Fruit fly (Drosophila melanogaster) whole organism, embryonic: ENCODE measurements around the gene fz.

Experiments used
- Abd-B ChIP-seq: fragments of 200-800 bp; sonication (Bioruptor generic); optimal IDR thresholded peaks from 2 replicates; lab custom pipeline; 2018; ENCODE audit warnings: missing biosample characterization, mild to moderate bottlenecking, missing genetic modification characterization, moderate library complexity
- Atf6 ChIP-seq: fragments of 200-800 bp; sonication (Bioruptor generic); IDR thresholded peaks from 2 replicates; pipeline ENCODE4 v1.3.6; 2022; ENCODE audit warnings: missing biosample characterization, missing genetic modification characterization
- B-H1 ChIP-seq: fragments of 200-800 bp; sonication (Bioruptor generic); IDR thresholded peaks from 3 replicates; pipeline ENCODE4 v1.3.6; 2022; ENCODE audit warnings: missing biosample characterization, missing genetic modification characterization
- B-H2 ChIP-seq: fragments of 200-800 bp; sonication (Bioruptor generic); optimal IDR thresholded peaks from 2 replicates; lab custom pipeline; 2018; ENCODE audit warnings: missing biosample characterization, mild to moderate bottlenecking, missing genetic modification characterization
- C15 ChIP-seq: fragments of 200-800 bp; sonication (Bioruptor generic); IDR thresholded peaks from 3 replicates; pipeline ENCODE4 v1.3.6; 2022; ENCODE audit warnings: missing biosample characterization, missing genetic modification characterization
- CG1024 ChIP-seq: fragments of 200-800 bp; sonication (Bioruptor generic); IDR thresholded peaks from 2 replicates; pipeline ENCODE4 v1.3.6; 2022; ENCODE audit warnings: missing biosample characterization, missing genetic modification characterization
- CG15514 ChIP-seq: fragments of 200-800 bp; sonication (Bioruptor generic); optimal IDR thresholded peaks from 3 replicates; lab custom pipeline; 2017; ENCODE audit warnings: missing biosample characterization, missing genetic modification characterization, mild to moderate bottlenecking, moderate library complexity, missing genetic modification reagents
- CG18011 ChIP-seq: fragments of 200-800 bp; sonication (Bioruptor generic); optimal IDR thresholded peaks from 2 replicates; lab custom pipeline; 2017; ENCODE audit warnings: missing biosample characterization, missing genetic modification characterization, mild to moderate bottlenecking, moderate library complexity, missing genotype
- CG18476 ChIP-seq: fragments of 200-800 bp; sonication (Bioruptor generic); optimal IDR thresholded peaks from 2 replicates; lab custom pipeline; 2016; ENCODE audit warnings: missing biosample characterization, mild to moderate bottlenecking, missing genetic modification characterization
- CG2116 ChIP-seq: fragments of 200-800 bp; sonication (Bioruptor generic); optimal IDR thresholded peaks from 3 replicates; lab custom pipeline; 2018; ENCODE audit warnings: missing biosample characterization, mild to moderate bottlenecking, missing genetic modification characterization
- CG30431 ChIP-seq: fragments of 200-800 bp; sonication (Bioruptor generic); optimal IDR thresholded peaks from 2 replicates; lab custom pipeline; 2017; ENCODE audit warnings: missing biosample characterization, missing genetic modification characterization
- CG31365 ChIP-seq: fragments of 200-800 bp; sonication (Bioruptor generic); optimal IDR thresholded peaks from 2 replicates; lab custom pipeline; 2018; ENCODE audit warnings: missing biosample characterization, mild to moderate bottlenecking, missing genetic modification characterization
- CG42726 ChIP-seq: fragments of 200-800 bp; sonication (Bioruptor generic); IDR thresholded peaks from 2 replicates; pipeline ENCODE4 v1.3.6; 2022; ENCODE audit warnings: missing biosample characterization, missing genetic modification characterization; ENCODE audit not compliant: partially characterized antibody
- CG4328 ChIP-seq: fragments of 200-800 bp; sonication (Bioruptor generic); optimal IDR thresholded peaks from 3 replicates; lab custom pipeline; 2017; ENCODE audit warnings: missing biosample characterization, missing genetic modification reagents, missing genetic modification characterization
- CG4360 ChIP-seq: fragments of 200-800 bp; sonication (Bioruptor generic); IDR thresholded peaks from 2 replicates; pipeline ENCODE4 v1.3.6; 2022; ENCODE audit warnings: missing biosample characterization, missing genetic modification characterization
- CG4730 ChIP-seq: fragments of 200-800 bp; sonication (Bioruptor generic); IDR thresholded peaks from 2 replicates; pipeline ENCODE4 v1.3.6; 2022; ENCODE audit warnings: missing biosample characterization, missing genetic modification characterization
- CG5180 ChIP-seq: fragments of 200-800 bp; sonication (Bioruptor generic); optimal IDR thresholded peaks from 3 replicates; lab custom pipeline; 2017; ENCODE audit warnings: missing biosample characterization, missing genetic modification characterization, mild to moderate bottlenecking, moderate library complexity, missing genetic modification reagents
- CG6683 ChIP-seq: fragments of 200-800 bp; sonication (Bioruptor generic); optimal IDR thresholded peaks from 2 replicates; lab custom pipeline; 2017; ENCODE audit warnings: missing biosample characterization, mild to moderate bottlenecking, missing genetic modification characterization, missing genetic modification reagents
- CG6791 ChIP-seq: fragments of 200-800 bp; sonication (Bioruptor generic); IDR thresholded peaks from 3 replicates; pipeline ENCODE4 v1.3.6; 2022; ENCODE audit warnings: missing biosample characterization, missing genetic modification characterization; ENCODE audit not compliant: partially characterized antibody
- CG7928 ChIP-seq: fragments of 200-800 bp; sonication (Bioruptor generic); optimal IDR thresholded peaks from 2 replicates; lab custom pipeline; 2017; ENCODE audit warnings: missing biosample characterization, mild to moderate bottlenecking, missing genetic modification characterization
- CG8359 ChIP-seq: fragments of 200-800 bp; sonication (Bioruptor generic); optimal IDR thresholded peaks from 2 replicates; lab custom pipeline; 2017; ENCODE audit warnings: missing biosample characterization, mild to moderate bottlenecking, missing genetic modification characterization, borderline replicate concordance
- Dek ChIP-seq: fragments of 200-800 bp; sonication (Bioruptor generic); optimal IDR thresholded peaks from 3 replicates; lab custom pipeline; 2019; ENCODE audit warnings: missing biosample characterization, mild to moderate bottlenecking, missing genetic modification characterization, moderate library complexity
- Dip2 ChIP-seq: fragments of 200-800 bp; sonication (Bioruptor generic); IDR thresholded peaks from 2 replicates; pipeline ENCODE4 v1.3.6; 2022; ENCODE audit warnings: missing biosample characterization, missing genetic modification characterization
- Dip3 ChIP-seq: fragments of 200-800 bp; sonication (Bioruptor generic); optimal IDR thresholded peaks from 3 replicates; lab custom pipeline; 2016; ENCODE audit warnings: missing biosample characterization, missing genetic modification characterization
- Dll ChIP-seq: fragments of 200-800 bp; sonication (Bioruptor generic); IDR thresholded peaks from 4 replicates; pipeline ENCODE4 v1.3.6; 2022; ENCODE audit warnings: missing biosample characterization, missing genetic modification characterization; ENCODE audit not compliant: partially characterized antibody
- Elba2 ChIP-seq: fragments of 200-800 bp; sonication (Bioruptor generic); optimal IDR thresholded peaks from 3 replicates; lab custom pipeline; 2016; ENCODE audit warnings: missing biosample characterization, missing genetic modification characterization
- H15 ChIP-seq: fragments of 200-800 bp; sonication (Bioruptor generic); IDR thresholded peaks from 3 replicates; pipeline ENCODE4 v1.3.6; 2022; ENCODE audit warnings: missing biosample characterization, missing genetic modification characterization
- HLH54F ChIP-seq: fragments of 200-800 bp; sonication (Bioruptor generic); optimal IDR thresholded peaks from 3 replicates; lab custom pipeline; 2016; ENCODE audit warnings: missing biosample characterization, missing genetic modification characterization
- Lhr ChIP-seq: fragments of 200-800 bp; sonication (Bioruptor generic); optimal IDR thresholded peaks from 3 replicates; lab custom pipeline; 2017; ENCODE audit warnings: mild to moderate bottlenecking, missing biosample characterization, missing genetic modification reagents, missing genetic modification characterization
- MTF-1 ChIP-seq: fragments of 200-800 bp; sonication (Bioruptor generic); optimal IDR thresholded peaks from 2 replicates; lab custom pipeline; 2018; ENCODE audit warnings: missing biosample characterization, mild to moderate bottlenecking, missing genetic modification characterization, borderline replicate concordance
- Mrtf ChIP-seq: fragments of 200-800 bp; sonication (Bioruptor generic); IDR thresholded peaks from 3 replicates; pipeline ENCODE4 v1.3.6; 2022; ENCODE audit warnings: missing biosample characterization, missing genetic modification characterization
- Nf-YC ChIP-seq: fragments of 200-800 bp; optimal IDR thresholded peaks from 3 replicates; lab custom pipeline; 2019; ENCODE audit warnings: missing biosample characterization, mild to moderate bottlenecking, missing genetic modification characterization, moderate library complexity
- Sin3A ChIP-seq: fragments of >200 bp; optimal IDR thresholded peaks from 2 replicates; lab custom pipeline; 2018
- ara ChIP-seq: fragments of 200-800 bp; sonication (Bioruptor generic); IDR thresholded peaks from 2 replicates; pipeline ENCODE4 v1.3.6; 2022; ENCODE audit warnings: missing biosample characterization, missing genetic modification characterization
- cato ChIP-seq: fragments of 200-800 bp; sonication (Bioruptor generic); optimal IDR thresholded peaks from 2 replicates; lab custom pipeline; 2016; ENCODE audit warnings: missing biosample characterization, missing genetic modification characterization, borderline replicate concordance
- ci ChIP-seq: fragments of 200-800 bp; sonication (Bioruptor generic); IDR thresholded peaks from 3 replicates; pipeline ENCODE4 v1.3.6; 2022; ENCODE audit warnings: missing biosample characterization, missing genetic modification characterization
- dmrt99B ChIP-seq: fragments of 200-800 bp; sonication (Bioruptor generic); optimal IDR thresholded peaks from 2 replicates; lab custom pipeline; 2018; ENCODE audit warnings: missing biosample characterization, mild to moderate bottlenecking, missing genetic modification characterization, moderate library complexity
- fd64A ChIP-seq: fragments of 200-800 bp; sonication (Bioruptor generic); optimal IDR thresholded peaks from 3 replicates; lab custom pipeline; 2018; ENCODE audit warnings: missing biosample characterization, mild to moderate bottlenecking, missing genetic modification characterization
- fd96Cb ChIP-seq: fragments of 200-800 bp; sonication (Bioruptor generic); optimal IDR thresholded peaks from 2 replicates; lab custom pipeline; 2018; ENCODE audit warnings: missing biosample characterization, mild to moderate bottlenecking, missing genetic modification characterization, moderate library complexity
- gcm ChIP-seq: fragments of 200-800 bp; sonication (Bioruptor generic); optimal IDR thresholded peaks from 2 replicates; lab custom pipeline; 2019; ENCODE audit warnings: missing biosample characterization, mild to moderate bottlenecking, missing genetic modification characterization, moderate library complexity
- h ChIP-seq: fragments of >200 bp; optimal IDR thresholded peaks from 2 replicates; lab custom pipeline; 2017
- ham ChIP-seq: fragments of 200-800 bp; sonication (Bioruptor generic); IDR thresholded peaks from 2 replicates; pipeline ENCODE4 v1.3.6; 2022; ENCODE audit warnings: missing biosample characterization, missing genetic modification characterization
- jigr1 ChIP-seq: fragments of 200-800 bp; sonication (Bioruptor generic); IDR thresholded peaks from 3 replicates; pipeline ENCODE4 v1.3.6; 2022; ENCODE audit warnings: missing biosample characterization, missing genetic modification characterization
- kay ChIP-seq: fragments of 200-800 bp; sonication (Bioruptor generic); optimal IDR thresholded peaks from 2 replicates; lab custom pipeline; 2016; ENCODE audit warnings: missing biosample characterization, missing genetic modification characterization
- nau ChIP-seq: fragments of 200-800 bp; sonication (Bioruptor generic); optimal IDR thresholded peaks from 3 replicates; lab custom pipeline; 2017; ENCODE audit warnings: missing biosample characterization, mild to moderate bottlenecking, missing genetic modification characterization, missing genetic modification reagents
- nom ChIP-seq: fragments of 200-800 bp; sonication (Bioruptor generic); optimal IDR thresholded peaks from 2 replicates; lab custom pipeline; 2017; ENCODE audit warnings: missing biosample characterization, missing genetic modification characterization, mild to moderate bottlenecking, moderate library complexity, missing genetic modification reagents
- sim ChIP-seq: fragments of 200-800 bp; sonication (Bioruptor generic); IDR thresholded peaks from 2 replicates; pipeline ENCODE4 v1.3.6; 2022; ENCODE audit warnings: missing biosample characterization, missing genetic modification characterization
- sisA ChIP-seq: fragments of 200-800 bp; sonication (Bioruptor generic); IDR thresholded peaks from 2 replicates; pipeline ENCODE4 v1.3.6; 2022; ENCODE audit warnings: missing biosample characterization, missing genetic modification characterization
- tup ChIP-seq: fragments of 200-800 bp; sonication (Bioruptor generic); optimal IDR thresholded peaks from 2 replicates; lab custom pipeline; 2016; ENCODE audit warnings: missing biosample characterization, mild to moderate bottlenecking, missing genetic modification characterization, moderate library complexity

The fz gene

DNA sequence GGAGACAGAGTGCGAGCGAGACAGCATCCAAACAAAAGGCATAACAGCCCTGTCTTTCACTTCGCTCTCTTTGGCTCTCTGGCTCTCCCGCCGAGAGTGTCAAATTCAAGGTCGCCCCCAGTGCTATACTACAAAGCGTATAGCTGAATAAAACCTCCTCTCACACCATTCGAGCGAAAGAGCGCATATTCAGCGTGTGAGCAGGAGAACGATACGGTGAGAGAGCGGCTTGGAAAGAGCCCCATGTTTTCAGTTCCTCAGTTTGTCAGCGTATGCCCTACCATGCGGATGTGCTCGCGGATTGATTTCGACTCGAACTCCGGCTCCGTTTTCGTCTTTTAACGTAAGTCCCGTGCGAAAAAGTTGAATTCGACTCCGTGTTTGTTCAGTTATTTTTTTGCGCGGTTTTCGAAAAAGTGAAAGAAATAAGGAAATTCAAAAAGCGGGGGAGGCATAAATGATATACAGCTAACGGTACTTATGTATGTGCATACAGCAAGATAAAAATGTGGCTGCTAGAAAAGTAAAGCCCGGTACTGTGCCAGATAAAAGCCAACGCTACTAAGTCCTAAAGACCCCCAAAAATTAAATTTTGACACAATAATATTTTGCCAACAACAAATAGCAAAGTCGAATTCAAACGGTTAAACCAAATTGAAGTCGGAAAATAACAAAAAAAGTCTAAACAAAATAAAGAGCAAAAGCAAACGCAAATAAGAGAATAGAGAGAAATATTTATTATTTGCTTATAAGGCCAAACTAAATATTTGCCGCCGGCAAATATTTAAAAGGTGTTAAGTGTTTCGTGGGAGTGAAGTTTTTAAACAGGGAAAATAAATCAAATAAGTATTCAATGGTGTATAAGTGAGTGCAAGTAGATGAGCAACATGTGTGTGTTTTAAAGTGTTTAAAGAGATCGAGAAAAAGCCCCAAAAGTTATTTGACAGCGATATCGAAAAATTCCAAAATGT, at the start of gene fz (continued):
- TF ChIP-seq CG1024 (GFP tag; lab: Robert Waterston, UW) (no peak), B-H1 (GFP tag; lab: Robert Waterston, UW) (no peak), gcm (GFP tag; lab: Kevin White, UChicago) (peak; percentile 28), CG42726 (peak; percentile 74), CG30431 (GFP tag; lab: Kevin White, UChicago) (no peak), jigr1 (GFP tag; lab: Robert Waterston, UW) (no peak), tup (GFP tag; lab: Kevin White, UChicago) (no peak), CG31365 (no peak), CG15514 (no peak), Dip3 (no peak), cato (GFP tag; lab: Kevin White, UChicago) (no peak), ham (no peak), ci (peak; percentile 66; the same call in 2 of the 3 replicates), Dll (GFP tag; lab: Robert Waterston, UW) (peak; percentile 67; the same call in 3 of the 4 replicates), nom (GFP tag; lab: Kevin White, UChicago) (peak; percentile 66), Nf-YC (tag; lab: Kevin White, UChicago) (no peak), H15 (GFP tag; lab: Robert Waterston, UW) (no peak), Dip2 (GFP tag; lab: Robert Waterston, UW) (no peak), CG4328 (GFP tag; lab: Kevin White, UChicago) (no peak), Abd-B (GFP tag; lab: Kevin White, UChicago) (no peak), CG4730 (GFP tag; lab: Robert Waterston, UW) (no peak), Sin3A (no peak), Lhr (GFP tag; lab: Kevin White, UChicago) (no peak), fd96Cb (tag; lab: Kevin White, UChicago) (no peak), Atf6 (GFP tag; lab: Robert Waterston, UW) (no peak; the same call in 1 of the 2 replicates), CG6683 (no peak), Elba2 (no peak), fd64A (GFP tag; lab: Kevin White, UChicago) (no peak), kay (GFP tag; lab: Kevin White, UChicago) (no peak), sim (GFP tag; lab: Robert Waterston, UW) (no peak), MTF-1 (GFP tag; lab: Kevin White, UChicago) (peak; percentile 68), CG18476 (GFP tag; lab: Kevin White, UChicago) (no peak), HLH54F (no peak), Mrtf (GFP tag; lab: Robert Waterston, UW) (no peak), CG18011 (no peak), CG4360 (GFP tag; lab: Robert Waterston, UW) (0 out of 2 replicates have a peak, but pooled peaks have one; percentile 33), C15 (GFP tag; lab: Robert Waterston, UW) (no peak), nau (GFP tag; lab: Kevin White, UChicago) (no peak), B-H2 (no peak), CG7928 (GFP tag; lab: Kevin White, UChicago) (no peak), sisA (GFP tag; lab: Robert Waterston, UW) (no peak), CG5180 (no peak), dmrt99B (tag; lab: Kevin White, UChicago) (no peak), CG2116 (GFP tag; lab: Kevin White, UChicago) (no peak), h (lab: Kevin White, UChicago) (no peak), CG6791 (GFP tag; lab: Robert Waterston, UW) (peak; percentile 53; the same call in 2 of the 3 replicates), ara (GFP tag; lab: Robert Waterston, UW) (no peak), Dek (tag; lab: Kevin White, UChicago) (no peak), CG8359 (peak; percentile 7)
